Fruit fly (Drosophila melanogaster): ENCODE results near the gene Hr4.

dm6 chrX:2009453-2010009 lies 67.8 kb downstream of the Hr4 start:
- no peak for TF ChIP-seq CG8478 (optimal IDR thresholded peaks at IDR 0.05)
- TF ChIP-seq CTCF (optimal IDR thresholded peaks at IDR 0.05) = no peak

Data from S2 (cell line).